Worm (Caenorhabditis elegans): ENCODE results near the gene nas-15.

The nas-15 gene

DNA sequence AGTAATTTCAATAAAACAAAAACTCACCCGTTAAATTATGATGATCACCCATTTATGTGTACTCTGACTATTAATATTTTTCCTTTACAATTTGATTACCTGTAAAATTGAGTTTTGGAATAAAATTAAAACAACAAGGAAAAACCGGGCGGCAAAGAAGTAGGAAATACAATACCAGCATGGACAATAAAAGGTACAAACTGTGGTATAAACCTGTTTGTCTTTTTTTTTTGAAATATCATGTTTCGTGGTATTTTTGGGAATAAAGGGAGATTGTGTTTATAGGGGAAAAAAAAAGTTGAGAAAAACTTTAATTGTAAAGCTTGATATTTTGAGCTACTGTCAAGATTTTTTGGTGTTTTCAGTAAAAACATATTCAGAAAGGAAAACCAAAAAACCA lies 47.9 kb downstream of the nas-15 start, which contains the start of gene daf-3:
TSS of gene daf-3 (minus strand) at position 101 of the 400 bp plus-strand sequence.
- TF ChIP-seq F13C5.2 (tag; optimal IDR thresholded peaks at IDR 0.05) (no peak), tra-4 (tag; optimal IDR thresholded peaks at IDR 0.05) (no peak), ceh-36 (tag; optimal IDR thresholded peaks at IDR 0.05) (no peak), ets-7 (tag; optimal IDR thresholded peaks at IDR 0.05) (no peak), ceh-13 (GFP tag; optimal IDR thresholded peaks at IDR 0.05) (no peak), flt-1 (GFP tag; IDR thresholded peaks at IDR 0.05) (no peak), B0310.2 (tag; optimal IDR thresholded peaks at IDR 0.05) (no peak), sea-1 (GFP tag; conservative IDR thresholded peaks at IDR 0.05) (no peak), pes-1 (GFP tag; IDR thresholded peaks at IDR 0.05) (no peak), tbx-37 (GFP tag; conservative IDR thresholded peaks at IDR 0.05) (no peak), hnd-1 (tag; optimal IDR thresholded peaks at IDR 0.05) (no peak), hmbx-1 (tag; optimal IDR thresholded peaks at IDR 0.05) (no peak)

DNA sequence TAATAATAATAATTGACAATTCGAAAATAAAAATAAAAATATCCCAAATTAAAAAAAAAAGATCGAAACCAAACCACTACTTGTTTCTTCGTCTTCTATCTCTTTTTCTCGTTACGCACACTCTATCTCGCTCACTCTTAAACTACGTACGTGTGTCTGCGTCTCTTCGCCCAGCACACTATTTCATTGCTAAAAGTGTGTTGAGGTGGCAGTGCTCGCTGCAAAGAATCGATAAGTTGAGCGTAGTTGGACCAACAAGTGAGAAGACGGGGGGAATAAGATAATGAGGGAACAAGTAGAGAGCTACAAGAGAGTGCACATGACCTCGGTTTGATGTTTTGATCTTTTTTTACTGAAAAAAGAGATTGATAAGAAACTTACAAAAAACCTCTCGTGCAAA lies 48.4 kb downstream of the nas-15 start:
- TF ChIP-seq scrt-1 (GFP tag; IDR thresholded peaks at IDR 0.05) (no peak), tbx-11 (GFP tag; IDR thresholded peaks at IDR 0.05) (no peak), flt-1 (GFP tag; IDR thresholded peaks at IDR 0.05) (no peak), tra-4 (tag; optimal IDR thresholded peaks at IDR 0.05) (no peak), pes-1 (GFP tag; IDR thresholded peaks at IDR 0.05) (no peak), aly-1 (tag; optimal IDR thresholded peaks at IDR 0.05) (no peak), ets-7 (tag; optimal IDR thresholded peaks at IDR 0.05) (no peak), ama-1 (optimal IDR thresholded peaks at IDR 0.05) (no peak), F13C5.2 (tag; optimal IDR thresholded peaks at IDR 0.05) (no peak), tbx-37 (GFP tag; conservative IDR thresholded peaks at IDR 0.05) (no peak), B0310.2 (tag; optimal IDR thresholded peaks at IDR 0.05) (no peak)

DNA sequence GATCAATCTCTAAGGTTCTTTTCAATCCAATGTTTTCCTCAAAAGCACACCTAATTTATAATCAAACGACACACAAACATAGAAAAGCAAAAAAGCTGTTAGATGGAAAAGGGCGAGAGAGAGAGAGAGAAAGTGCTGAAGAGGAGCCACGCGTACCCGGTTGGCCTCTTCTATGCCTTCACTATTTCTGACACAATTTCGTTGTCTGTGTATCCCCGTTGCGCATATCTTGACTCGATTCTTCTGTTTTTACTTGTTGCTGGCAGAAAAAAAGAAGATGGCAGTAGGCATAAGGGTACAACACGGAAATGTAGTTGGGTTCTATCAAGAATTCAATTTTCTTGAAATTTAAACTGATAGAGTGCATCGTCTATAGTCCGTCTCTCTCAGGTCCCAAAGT lies 50.0 kb downstream of the nas-15 start:
- peak; percentile 53 for TF ChIP-seq hmg-4 (GFP tag; optimal IDR thresholded peaks at IDR 0.05)
- no peak for TF ChIP-seq hmbx-1 (tag; optimal IDR thresholded peaks at IDR 0.05)
- no peak for TF ChIP-seq pes-1 (GFP tag; IDR thresholded peaks at IDR 0.05)
- peak; percentile 54 for TF ChIP-seq F13C5.2 (tag; optimal IDR thresholded peaks at IDR 0.05)

DNA sequence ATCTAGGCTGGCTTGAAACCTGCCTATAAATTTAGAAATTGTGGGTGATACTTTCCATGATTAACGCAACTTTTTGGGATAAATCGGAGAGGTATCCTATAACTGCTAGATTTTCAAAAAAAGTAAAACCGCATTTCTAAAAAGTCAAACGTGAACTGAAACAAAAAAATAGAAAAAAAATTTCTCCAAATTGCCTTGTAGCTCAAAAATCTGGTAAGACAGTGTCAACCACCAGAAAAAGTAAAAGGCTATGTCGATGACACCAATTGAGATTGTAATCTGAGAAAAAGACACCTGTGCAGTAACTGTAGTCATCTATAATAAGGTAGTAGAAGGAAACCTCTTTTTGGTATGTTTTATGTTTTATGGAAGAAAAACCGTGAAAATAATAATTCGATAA lies 51.1 kb downstream of the nas-15 start, which contains the start of gene wdr-54:
TSS of gene wdr-54 (plus strand) at position 301 of the 400 bp plus-strand sequence.
- TF ChIP-seq tra-4 (tag; optimal IDR thresholded peaks at IDR 0.05) = no peak
- no peak for TF ChIP-seq ets-7 (tag; optimal IDR thresholded peaks at IDR 0.05)
- TF ChIP-seq tbx-11 (GFP tag; IDR thresholded peaks at IDR 0.05) = no peak
- TF ChIP-seq hmbx-1 (tag; optimal IDR thresholded peaks at IDR 0.05) = no peak
- TF ChIP-seq hnd-1 (tag; optimal IDR thresholded peaks at IDR 0.05) = no peak
